Worm (Caenorhabditis elegans): ENCODE results near the gene sumv-2.

- no peak for TF ChIP-seq ama-1 (optimal IDR thresholded peaks at IDR 0.05)
- no peak for TF ChIP-seq ama-1 (GFP tag; optimal IDR thresholded peaks at IDR 0.05)
- TF ChIP-seq madf-8 (GFP tag; conservative IDR thresholded peaks at IDR 0.05): no peak
- no peak for TF ChIP-seq F49E8.2 (tag; optimal IDR thresholded peaks at IDR 0.05; ENCODE audit: insufficient read depth)
- no peak for TF ChIP-seq snpc-4 (GFP tag; optimal IDR thresholded peaks at IDR 0.05)
- no peak for TF ChIP-seq snpc-4 (tag; optimal IDR thresholded peaks at IDR 0.05)
- TF ChIP-seq Y53F4B.3 (GFP tag; IDR thresholded peaks at IDR 0.05): no peak
- no peak for TF ChIP-seq ceh-100 (GFP tag; IDR thresholded peaks at IDR 0.05)
- no peak for TF ChIP-seq him-1 (tag; optimal IDR thresholded peaks at IDR 0.05)
- TF ChIP-seq dpl-1 (GFP tag; optimal IDR thresholded peaks at IDR 0.05): no peak
- TF ChIP-seq F33H1.4 (GFP tag; IDR thresholded peaks at IDR 0.05): no peak
- no peak for TF ChIP-seq tlf-1 (GFP tag; optimal IDR thresholded peaks at IDR 0.05)
- TF ChIP-seq zim-3 (tag; optimal IDR thresholded peaks at IDR 0.05): no peak
- no peak for TF ChIP-seq egl-18 (GFP tag; IDR thresholded peaks at IDR 0.05)
- TF ChIP-seq pha-4 (tag; optimal IDR thresholded peaks at IDR 0.05): no peak
- no peak for TF ChIP-seq sea-2 (GFP tag; IDR thresholded peaks at IDR 0.05)
These were observed 47.2 kb upstream of the sumv-2 start, which contains the start of gene sut-2 for ce11 chrV:4569999-4570627.

Measured in whole organism, young adult.